Fruit fly (Drosophila melanogaster) whole organism, embryonic: ENCODE data around the gene Sf3a2.

Experiments
- Blimp-1 ChIP-seq: fragments of 200-800 bp; sonication (Bioruptor generic); optimal IDR thresholded peaks from 3 replicates; lab custom pipeline; 2018; ENCODE audit warnings: missing biosample characterization, missing genetic modification characterization, mild to moderate bottlenecking, moderate library complexity, missing genetic modification reagents
- CG10321 ChIP-seq: fragments of 200-800 bp; sonication (Bioruptor generic); IDR thresholded peaks from 2 replicates; pipeline ENCODE4 v1.3.6; 2022; ENCODE audit warnings: missing biosample characterization, missing genetic modification characterization
- CG12219 ChIP-seq: fragments of 200-800 bp; sonication (Bioruptor generic); optimal IDR thresholded peaks from 3 replicates; lab custom pipeline; 2018; ENCODE audit warnings: missing biosample characterization, mild to moderate bottlenecking, missing genetic modification characterization
- CG13123 ChIP-seq: fragments of 200-800 bp; sonication (Bioruptor generic); optimal IDR thresholded peaks from 2 replicates; lab custom pipeline; 2016; ENCODE audit warnings: missing biosample characterization, missing genetic modification characterization
- CG18764 ChIP-seq: fragments of 200-800 bp; sonication (Bioruptor generic); optimal IDR thresholded peaks from 3 replicates; lab custom pipeline; 2016; ENCODE audit warnings: missing biosample characterization, missing genetic modification characterization
- CG31365 ChIP-seq: fragments of 200-800 bp; sonication (Bioruptor generic); optimal IDR thresholded peaks from 2 replicates; lab custom pipeline; 2018; ENCODE audit warnings: missing biosample characterization, mild to moderate bottlenecking, missing genetic modification characterization
- CG31388 ChIP-seq: fragments of 200-800 bp; sonication (Bioruptor generic); optimal IDR thresholded peaks from 2 replicates; lab custom pipeline; 2016; ENCODE audit warnings: missing biosample characterization, missing genetic modification characterization
- CG3726 ChIP-seq: fragments of 200-800 bp; sonication (Bioruptor generic); IDR thresholded peaks from 3 replicates; pipeline ENCODE4, ENCODE4 v1.3.6; 2022; ENCODE audit warnings: missing biosample characterization, missing genetic modification characterization
- CG42726 ChIP-seq: fragments of 200-800 bp; sonication (Bioruptor generic); IDR thresholded peaks from 2 replicates; pipeline ENCODE4 v1.3.6; 2022; ENCODE audit warnings: missing biosample characterization, missing genetic modification characterization; ENCODE audit not compliant: partially characterized antibody
- CG4730 ChIP-seq: fragments of 200-800 bp; sonication (Bioruptor generic); IDR thresholded peaks from 2 replicates; pipeline ENCODE4 v1.3.6; 2022; ENCODE audit warnings: missing biosample characterization, missing genetic modification characterization
- CG6854 ChIP-seq: fragments of 200-800 bp; sonication (Bioruptor generic); optimal IDR thresholded peaks from 3 replicates; lab custom pipeline; 2017; ENCODE audit warnings: missing biosample characterization, mild to moderate bottlenecking, missing genetic modification characterization
- CG7372 ChIP-seq: fragments of 200-800 bp; sonication (Bioruptor generic); IDR thresholded peaks from 2 replicates; pipeline ENCODE4 v1.3.6; 2022; ENCODE audit warnings: missing biosample characterization, missing genetic modification characterization
- CG7745 ChIP-seq: fragments of 200-800 bp; sonication (Bioruptor generic); optimal IDR thresholded peaks from 2 replicates; lab custom pipeline; 2018; ENCODE audit warnings: missing biosample characterization, mild to moderate bottlenecking, missing genetic modification characterization, moderate library complexity
- CG8290 ChIP-seq, 3 experiments: fragments of 200-800 bp; sonication (Bioruptor generic); optimal IDR thresholded peaks; 2 replicates each; lab custom pipeline; 2016 to 2019; ENCODE audit warnings: missing biosample characterization in 3 of 3, missing genetic modification characterization in 3 of 3, mild to moderate bottlenecking in 2 of 3, moderate library complexity in 1 of 3
- CG8478 ChIP-seq: fragments of >200 bp; optimal IDR thresholded peaks from 2 replicates; lab custom pipeline; 2018
- Camta ChIP-seq: fragments of 200-800 bp; sonication (Bioruptor generic); optimal IDR thresholded peaks from 2 replicates; lab custom pipeline; 2016; ENCODE audit warnings: missing biosample characterization, missing genetic modification characterization
- Chrac-16 ChIP-seq: fragments of 200-800 bp; sonication (Bioruptor generic); optimal IDR thresholded peaks from 3 replicates; lab custom pipeline; 2016; ENCODE audit warnings: missing biosample characterization, missing genetic modification characterization
- Dek ChIP-seq: fragments of 200-800 bp; sonication (Bioruptor generic); optimal IDR thresholded peaks from 3 replicates; lab custom pipeline; 2019; ENCODE audit warnings: missing biosample characterization, mild to moderate bottlenecking, missing genetic modification characterization, moderate library complexity
- E2f2 ChIP-seq: fragments of 200-800 bp; sonication (Bioruptor generic); IDR thresholded peaks from 2 replicates; pipeline ENCODE4 v1.3.6; 2022; ENCODE audit warnings: missing biosample characterization, missing genetic modification characterization
- HmgD ChIP-seq: fragments of 200-800 bp; sonication (Bioruptor generic); optimal IDR thresholded peaks from 3 replicates; lab custom pipeline; 2016; ENCODE audit warnings: missing biosample characterization, missing genetic modification characterization
- Hr78 ChIP-seq, 2 experiments: fragments of 200-800 bp in 1 of 2; fragments of >200 bp in 1 of 2; sonication (Bioruptor generic) in 1 of 2; optimal IDR thresholded peaks; 2 replicates each; lab custom pipeline; 2017 to 2019; ENCODE audit warnings: missing biosample characterization in 2 of 2, missing genetic modification characterization in 2 of 2, mild to moderate bottlenecking in 1 of 2, moderate library complexity in 1 of 2
- Jarid2 ChIP-seq: fragments of 200-800 bp; sonication (Bioruptor generic); optimal IDR thresholded peaks from 3 replicates; lab custom pipeline; 2017; ENCODE audit warnings: mild to moderate bottlenecking, missing biosample characterization, missing genetic modification reagents, missing genetic modification characterization
- Side ChIP-seq: fragments of 200-800 bp; sonication (Bioruptor generic); optimal IDR thresholded peaks from 2 replicates; lab custom pipeline; 2016; ENCODE audit warnings: missing biosample characterization, missing genetic modification characterization
- Sox102F ChIP-seq: fragments of 200-800 bp; sonication (Bioruptor generic); optimal IDR thresholded peaks from 2 replicates; lab custom pipeline; 2018; ENCODE audit warnings: missing biosample characterization, mild to moderate bottlenecking, missing genetic modification characterization, moderate library complexity
- Ssrp ChIP-seq: fragments of 200-800 bp; sonication (Bioruptor generic); optimal IDR thresholded peaks from 2 replicates; lab custom pipeline; 2018; ENCODE audit warnings: missing biosample characterization, mild to moderate bottlenecking, missing genetic modification characterization, moderate library complexity
- bigmax ChIP-seq: fragments of 200-800 bp; sonication (Bioruptor generic); optimal IDR thresholded peaks from 2 replicates; lab custom pipeline; 2018; ENCODE audit warnings: missing biosample characterization, mild to moderate bottlenecking, missing genetic modification characterization
- chif ChIP-seq, 2 experiments: fragments of 200-800 bp; sonication (Bioruptor generic); optimal IDR thresholded peaks; 3 replicates each; lab custom pipeline; 2016; ENCODE audit warnings: missing biosample characterization in 2 of 2, missing genetic modification characterization in 2 of 2
- da ChIP-seq: fragments of 200-800 bp; sonication (Bioruptor generic); optimal IDR thresholded peaks from 2 replicates; lab custom pipeline; 2016; ENCODE audit warnings: missing biosample characterization, missing genetic modification characterization
- dm ChIP-seq: fragments of 200-800 bp; sonication (Bioruptor generic); optimal IDR thresholded peaks from 3 replicates; lab custom pipeline; 2016; ENCODE audit warnings: missing biosample characterization, missing genetic modification characterization
- dmrt11E ChIP-seq: fragments of 200-800 bp; sonication (Bioruptor generic); optimal IDR thresholded peaks from 3 replicates; lab custom pipeline; 2018; ENCODE audit warnings: missing biosample characterization, mild to moderate bottlenecking, missing genetic modification characterization, moderate library complexity
- emc ChIP-seq: fragments of 200-800 bp; sonication (Bioruptor generic); optimal IDR thresholded peaks from 2 replicates; lab custom pipeline; 2016; ENCODE audit warnings: missing biosample characterization, missing genetic modification characterization
- gsb-n ChIP-seq: fragments of 200-800 bp; sonication (Bioruptor generic); optimal IDR thresholded peaks from 3 replicates; lab custom pipeline; 2018; ENCODE audit warnings: missing biosample characterization, mild to moderate bottlenecking, missing genetic modification characterization
- kni ChIP-seq: fragments of 200-800 bp; sonication (Bioruptor generic); optimal IDR thresholded peaks from 3 replicates; lab custom pipeline; 2017; ENCODE audit warnings: mild to moderate bottlenecking, missing biosample characterization, missing genetic modification reagents, missing genetic modification characterization
- lab ChIP-seq: fragments of 200-800 bp; sonication (Bioruptor generic); optimal IDR thresholded peaks from 3 replicates; lab custom pipeline; 2017; ENCODE audit warnings: missing biosample characterization, missing genetic modification characterization, mild to moderate bottlenecking, moderate library complexity, missing genetic modification reagents
- lmd ChIP-seq: fragments of 200-800 bp; sonication (Bioruptor generic); IDR thresholded peaks from 2 replicates; pipeline ENCODE4 v1.3.6; 2022; ENCODE audit warnings: missing biosample characterization, missing genetic modification characterization
- pfk ChIP-seq: fragments of 200-800 bp; sonication (Bioruptor generic); optimal IDR thresholded peaks from 2 replicates; lab custom pipeline; 2018; ENCODE audit warnings: missing biosample characterization, mild to moderate bottlenecking, missing genetic modification characterization, moderate library complexity
- pho ChIP-seq: fragments of 200-800 bp; sonication (Bioruptor generic); optimal IDR thresholded peaks from 2 replicates; lab custom pipeline; 2016; ENCODE audit warnings: missing biosample characterization, missing genetic modification characterization
- ro ChIP-seq: fragments of 200-800 bp; sonication (Bioruptor generic); IDR thresholded peaks from 2 replicates; pipeline ENCODE4 v1.3.6; 2022; ENCODE audit warnings: missing biosample characterization, missing genetic modification characterization
- salm ChIP-seq: fragments of 200-800 bp; sonication (Bioruptor generic); optimal IDR thresholded peaks from 2 replicates; lab custom pipeline; 2018; ENCODE audit warnings: missing biosample characterization, mild to moderate bottlenecking, missing genetic modification characterization
- sc ChIP-seq, 3 experiments: fragments of >200 bp in 2 of 3; fragments of 200-800 bp in 1 of 3; sonication (Bioruptor generic) in 1 of 3; optimal IDR thresholded peaks; 2 replicates in 2 of 3; 3 replicates in 1 of 3; lab custom pipeline; 2017; ENCODE audit warnings: mild to moderate bottlenecking in 1 of 3, missing biosample characterization in 1 of 3, missing genetic modification characterization in 1 of 3, missing genetic modification reagents in 1 of 3
- scrt ChIP-seq: fragments of 200-800 bp; sonication (Bioruptor generic); optimal IDR thresholded peaks from 2 replicates; lab custom pipeline; 2018; ENCODE audit warnings: missing biosample characterization, mild to moderate bottlenecking, missing genetic modification characterization, moderate library complexity
- sd ChIP-seq: fragments of 200-800 bp; sonication (Bioruptor generic); optimal IDR thresholded peaks from 3 replicates; lab custom pipeline; 2018; ENCODE audit warnings: missing biosample characterization, mild to moderate bottlenecking, missing genetic modification characterization, moderate library complexity
- sim ChIP-seq: fragments of 200-800 bp; sonication (Bioruptor generic); IDR thresholded peaks from 2 replicates; pipeline ENCODE4 v1.3.6; 2022; ENCODE audit warnings: missing biosample characterization, missing genetic modification characterization
- sob ChIP-seq: fragments of 200-800 bp; sonication (Bioruptor generic); IDR thresholded peaks from 2 replicates; pipeline ENCODE4 v1.3.6; 2022; ENCODE audit warnings: missing biosample characterization, missing genetic modification characterization
- sqz ChIP-seq: fragments of 200-800 bp; sonication (Bioruptor generic); optimal IDR thresholded peaks from 3 replicates; lab custom pipeline; 2018; ENCODE audit warnings: missing biosample characterization, mild to moderate bottlenecking, missing genetic modification characterization
- stc ChIP-seq: fragments of 200-800 bp; sonication (Bioruptor generic); IDR thresholded peaks from 2 replicates; pipeline ENCODE4 v1.3.6; 2022; ENCODE audit warnings: missing biosample characterization, missing genetic modification characterization
- trem ChIP-seq: fragments of 200-800 bp; optimal IDR thresholded peaks from 3 replicates; lab custom pipeline; 2019; ENCODE audit warnings: missing biosample characterization, mild to moderate bottlenecking, missing genetic modification characterization, moderate library complexity
- unc-4 ChIP-seq: fragments of 200-800 bp; sonication (Bioruptor generic); IDR thresholded peaks from 2 replicates; pipeline ENCODE4 v1.3.6; 2022; ENCODE audit warnings: missing biosample characterization, missing genetic modification characterization; ENCODE audit not compliant: partially characterized antibody
- zen2 ChIP-seq: fragments of 200-800 bp; sonication (Bioruptor generic); IDR thresholded peaks from 3 replicates; pipeline ENCODE4 v1.3.6; 2022; ENCODE audit warnings: missing biosample characterization, missing genetic modification characterization; ENCODE audit not compliant: partially characterized antibody

The Sf3a2 gene

dm6 chr3L:12792933-12793448 is 20.8 kb downstream of the Sf3a2 start (continued):
- TF ChIP-seq bigmax (GFP tag; lab: Kevin White, UChicago) (no peak), da (no peak), CG7372 (0 out of 2 replicates have a peak, but pooled peaks have one; percentile 40), Sox102F (GFP tag; lab: Kevin White, UChicago) (peak; percentile 61), Dek (tag; lab: Kevin White, UChicago) (peak; percentile 60), emc (GFP tag; lab: Kevin White, UChicago) (no peak), scrt (GFP tag; lab: Kevin White, UChicago) (peak; percentile 56), CG18764 (GFP tag; lab: Kevin White, UChicago) (no peak), Jarid2 (GFP tag; lab: Kevin White, UChicago) (peak; percentile 18), zen2 (GFP tag; lab: Robert Waterston, UW) (no peak), gsb-n (peak; percentile 40), CG3726 (GFP tag; lab: Robert Waterston, UW) (no peak), sob (GFP tag; lab: Robert Waterston, UW) (0 out of 2 replicates have a peak, but pooled peaks have one; percentile 38), sd (tag; lab: Kevin White, UChicago) (peak; percentile 56), HmgD (no peak), chif (GFP tag; optimal IDR thresholded peaks at IDR 0.05; lab: Kevin White, UChicago) (peak in 1 of 2 experiments; percentile 6), pfk (GFP tag; lab: Kevin White, UChicago) (no peak), Hr78 (GFP tag; optimal IDR thresholded peaks at IDR 0.05; lab: Kevin White, UChicago) (peak in 1 of 2 experiments; percentile 21), ro (GFP tag; lab: Robert Waterston, UW) (no peak), pho (GFP tag; lab: Kevin White, UChicago) (peak; percentile 18), CG10321 (no peak), CG31388 (GFP tag; lab: Kevin White, UChicago) (no peak), sqz (GFP tag; lab: Kevin White, UChicago) (peak; percentile 82), unc-4 (no peak), CG7745 (tag; lab: Kevin White, UChicago) (no peak), Side (no peak), trem (tag; lab: Kevin White, UChicago) (peak; percentile 64), Blimp-1 (peak; percentile 96), Chrac-16 (GFP tag; lab: Kevin White, UChicago) (peak; percentile 47), CG13123 (GFP tag; lab: Kevin White, UChicago) (no peak), dm (GFP tag; lab: Kevin White, UChicago) (no peak), kni (no peak), CG8290 (GFP tag; optimal IDR thresholded peaks at IDR 0.05; lab: Kevin White, UChicago) (peak; percentile 50), CG8290 (tag; optimal IDR thresholded peaks at IDR 0.05; lab: Kevin White, UChicago) (peak in 1 of 2 experiments; percentile 4), Camta (GFP tag; lab: Kevin White, UChicago) (peak; percentile 48), salm (peak; percentile 47), sc (optimal IDR thresholded peaks at IDR 0.05; lab: Kevin White, UChicago) (no peak), sc (GFP tag; optimal IDR thresholded peaks at IDR 0.05; lab: Kevin White, UChicago) (no peak), dmrt11E (tag; lab: Kevin White, UChicago) (peak; percentile 24), CG4730 (GFP tag; lab: Robert Waterston, UW) (no peak), Ssrp (peak; percentile 40), sim (GFP tag; lab: Robert Waterston, UW) (no peak), lab (GFP tag; lab: Kevin White, UChicago) (peak; percentile 66), E2f2 (GFP tag; lab: Robert Waterston, UW) (peak; percentile 35; the same call in 1 of the 2 replicates), stc (GFP tag; lab: Robert Waterston, UW) (no peak), CG31365 (no peak), CG12219 (GFP tag; lab: Kevin White, UChicago) (peak; percentile 63), CG42726 (GFP tag; lab: Robert Waterston, UW) (no peak), CG6854 (GFP tag; lab: Kevin White, UChicago) (peak; percentile 49), CG8478 (lab: Kevin White, UChicago) (no peak), lmd (peak; percentile 64; the same call in 1 of the 2 replicates)
